Worm (Caenorhabditis elegans) whole organism, young adult: Measurements from ENCODE around the gene str-52.

ENCODE experiments used
- F22D6.2 ChIP-seq: sonication (generic microtip); optimal IDR thresholded peaks from 2 replicates; lab custom pipeline; 2016; ENCODE audit warnings: mild to moderate bottlenecking, missing genetic modification characterization, missing compliant biosample characterization
- F39B2.1 ChIP-seq: fragments of 200-800 bp; sonication (Bioruptor generic); IDR thresholded peaks from 2 replicates; pipeline ENCODE4 v1.3.6; 2022; ENCODE audit warnings: missing genetic modification reagents, missing genetic modification characterization, missing compliant biosample characterization
- atf-7 ChIP-seq: sonication (generic microtip); optimal IDR thresholded peaks from 2 replicates; lab custom pipeline; 2017; ENCODE audit warnings: mild to moderate bottlenecking, missing genetic modification characterization, missing compliant biosample characterization
- bed-2 ChIP-seq: fragments of 200-800 bp; sonication (Bioruptor generic); IDR thresholded peaks from 2 replicates; pipeline ENCODE4 v1.3.6; 2022; ENCODE audit warnings: missing genetic modification reagents, missing genetic modification characterization, missing compliant biosample characterization
- mcd-1 ChIP-seq: fragments of 200-800 bp; sonication (Bioruptor generic); IDR thresholded peaks from 2 replicates; pipeline ENCODE4 v1.3.6; 2022; ENCODE audit warnings: missing genetic modification reagents, missing genetic modification characterization, missing compliant biosample characterization
- nfya-1 ChIP-seq: sonication (generic microtip); optimal IDR thresholded peaks from 2 replicates; lab custom pipeline; 2017; ENCODE audit warnings: antibody characterized with exemption, missing compliant biosample characterization, missing genetic modification characterization, borderline replicate concordance; ENCODE audit not compliant: insufficient read depth
- pha-4 ChIP-seq: fragments of 150-350 bp; sonication (generic microtip); optimal IDR thresholded peaks from 2 replicates; lab custom pipeline; 2014; ENCODE audit warnings: missing biosample characterization, missing genetic modification reagents, missing genetic modification characterization
- snpc-4 ChIP-seq, 5 experiments: fragments of 150-350 bp in 1 of 5; sonication (generic microtip) in 4 of 5; optimal IDR thresholded peaks; 2 replicates each; lab custom pipeline; 2014 to 2018; ENCODE audit warnings: missing genetic modification characterization in 5 of 5, missing biosample characterization in 3 of 5, antibody characterized with exemption in 2 of 5, mild to moderate bottlenecking in 2 of 5, missing compliant biosample characterization in 2 of 5, missing genotype in 2 of 5, moderate library complexity in 2 of 5, missing genetic modification reagents in 1 of 5
- somi-1 ChIP-seq: fragments of 200-800 bp; sonication (Bioruptor generic); optimal IDR thresholded peaks from 2 replicates; lab custom pipeline; 2018; ENCODE audit warnings: mild to moderate bottlenecking, missing genetic modification characterization, missing compliant biosample characterization
- sptf-2 ChIP-seq: fragments of 200-800 bp; sonication (Bioruptor generic); optimal IDR thresholded peaks from 2 replicates; lab custom pipeline; 2018; ENCODE audit warnings: mild to moderate bottlenecking, missing genetic modification characterization, missing compliant biosample characterization
- zfh-2 ChIP-seq: fragments of 200-800 bp; sonication (Bioruptor generic); conservative IDR thresholded peaks from 2 replicates; pipeline ENCODE4 v1.3.6; 2022; ENCODE audit warnings: missing genetic modification reagents, missing genetic modification characterization, missing compliant biosample characterization
- ztf-18 ChIP-seq: sonication (generic microtip); optimal IDR thresholded peaks from 2 replicates; lab custom pipeline; 2016; ENCODE audit warnings: missing genotype, mild to moderate bottlenecking, missing genetic modification characterization, missing compliant biosample characterization

- no peak for TF ChIP-seq sptf-2 (GFP tag; lab: Kevin White, UChicago)
- no peak for TF ChIP-seq zfh-2 (GFP tag; lab: Robert Waterston, UW)
- TF ChIP-seq bed-2 = no peak
- TF ChIP-seq somi-1 = no peak
- TF ChIP-seq F22D6.2 (tag; lab: Kevin White, UChicago) = no peak
- no peak for TF ChIP-seq snpc-4 (GFP tag; optimal IDR thresholded peaks at IDR 0.05; lab: Kevin White, UChicago)
- TF ChIP-seq snpc-4 (tag; optimal IDR thresholded peaks at IDR 0.05; lab: Kevin White, UChicago) = no peak
- TF ChIP-seq pha-4 (tag; lab: Kevin White, UChicago) = no peak
- TF ChIP-seq ztf-18 (tag; lab: Kevin White, UChicago) = no peak
- no peak for TF ChIP-seq F39B2.1 (GFP tag; lab: Robert Waterston, UW)
- TF ChIP-seq mcd-1 (GFP tag; lab: Robert Waterston, UW) = no peak
- no peak for TF ChIP-seq atf-7 (tag; lab: Kevin White, UChicago)
- TF ChIP-seq nfya-1 (tag; lab: Kevin White, UChicago) = no peak
Observed at ce11 chrV:2123164-2123563, 22.8 kb downstream of the str-52 start.
